Fruit fly (Drosophila melanogaster) whole organism, embryonic: ENCODE measurements around the gene CG10801.

ENCODE experiments used
- Blimp-1 ChIP-seq: fragments of 200-800 bp; sonication (Bioruptor generic); optimal IDR thresholded peaks from 3 replicates; lab custom pipeline; 2018; ENCODE audit warnings: missing biosample characterization, missing genetic modification characterization, mild to moderate bottlenecking, moderate library complexity, missing genetic modification reagents
- CG10209 ChIP-seq: fragments of 200-800 bp; sonication (Bioruptor generic); optimal IDR thresholded peaks from 3 replicates; lab custom pipeline; 2017; ENCODE audit warnings: missing biosample characterization, mild to moderate bottlenecking, missing genetic modification characterization, missing genetic modification reagents
- CG11247 ChIP-seq: fragments of 200-800 bp; sonication (Bioruptor generic); IDR thresholded peaks from 2 replicates; pipeline ENCODE4 v1.3.6; 2022; ENCODE audit warnings: missing biosample characterization, missing genetic modification characterization
- CG11723 ChIP-seq: fragments of 200-800 bp; sonication (Bioruptor generic); optimal IDR thresholded peaks from 2 replicates; lab custom pipeline; 2017; ENCODE audit warnings: missing biosample characterization, mild to moderate bottlenecking, missing genetic modification characterization
- CG12155 ChIP-seq: fragments of 200-800 bp; sonication (Bioruptor generic); optimal IDR thresholded peaks from 3 replicates; lab custom pipeline; 2016; ENCODE audit warnings: missing biosample characterization, missing genetic modification characterization
- CG12219 ChIP-seq: fragments of 200-800 bp; sonication (Bioruptor generic); optimal IDR thresholded peaks from 3 replicates; lab custom pipeline; 2018; ENCODE audit warnings: missing biosample characterization, mild to moderate bottlenecking, missing genetic modification characterization
- CG12391 ChIP-seq: fragments of 200-800 bp; sonication (Bioruptor generic); optimal IDR thresholded peaks from 3 replicates; lab custom pipeline; 2018; ENCODE audit warnings: missing biosample characterization, mild to moderate bottlenecking, missing genetic modification characterization, moderate library complexity
- CG15269 ChIP-seq: fragments of 200-800 bp; sonication (Bioruptor generic); optimal IDR thresholded peaks from 2 replicates; lab custom pipeline; 2018; ENCODE audit warnings: missing biosample characterization, mild to moderate bottlenecking, missing genetic modification characterization, moderate library complexity
- CG17186 ChIP-seq: fragments of 200-800 bp; sonication (Bioruptor generic); optimal IDR thresholded peaks from 3 replicates; lab custom pipeline; 2017; ENCODE audit warnings: missing biosample characterization, missing genetic modification reagents, missing genetic modification characterization
- CG18011 ChIP-seq: fragments of 200-800 bp; sonication (Bioruptor generic); optimal IDR thresholded peaks from 2 replicates; lab custom pipeline; 2017; ENCODE audit warnings: missing biosample characterization, missing genetic modification characterization, mild to moderate bottlenecking, moderate library complexity, missing genotype
- CG31224 ChIP-seq: fragments of 200-800 bp; sonication (Bioruptor generic); IDR thresholded peaks from 2 replicates; pipeline ENCODE4 v1.3.6; 2022; ENCODE audit warnings: missing biosample characterization, missing genetic modification characterization
- CG33557 ChIP-seq: fragments of 200-800 bp; sonication (Bioruptor generic); optimal IDR thresholded peaks from 2 replicates; lab custom pipeline; 2019; ENCODE audit warnings: missing biosample characterization, mild to moderate bottlenecking, missing genetic modification characterization, moderate library complexity
- CG4328 ChIP-seq: fragments of 200-800 bp; sonication (Bioruptor generic); optimal IDR thresholded peaks from 3 replicates; lab custom pipeline; 2017; ENCODE audit warnings: missing biosample characterization, missing genetic modification reagents, missing genetic modification characterization
- CG4707 ChIP-seq: fragments of 200-800 bp; sonication (Bioruptor generic); optimal IDR thresholded peaks from 2 replicates; lab custom pipeline; 2018; ENCODE audit warnings: missing biosample characterization, mild to moderate bottlenecking, missing genetic modification characterization, moderate library complexity
- CG4854 ChIP-seq: fragments of 200-800 bp; sonication (Bioruptor generic); optimal IDR thresholded peaks from 2 replicates; lab custom pipeline; 2016; ENCODE audit warnings: missing biosample characterization, missing genetic modification characterization, inconsistent platforms
- CG7928 ChIP-seq: fragments of 200-800 bp; sonication (Bioruptor generic); optimal IDR thresholded peaks from 2 replicates; lab custom pipeline; 2017; ENCODE audit warnings: missing biosample characterization, mild to moderate bottlenecking, missing genetic modification characterization
- CHES-1-like ChIP-seq: fragments of 200-800 bp; sonication (Bioruptor generic); optimal IDR thresholded peaks from 2 replicates; lab custom pipeline; 2016; ENCODE audit warnings: missing biosample characterization, missing genetic modification characterization
- Eip74EF ChIP-seq, 2 experiments: fragments of 200-800 bp in 1 of 2; fragments of >200 bp in 1 of 2; sonication (Bioruptor generic) in 1 of 2; optimal IDR thresholded peaks; 2 replicates each; lab custom pipeline; 2017 to 2019; ENCODE audit warnings: missing biosample characterization in 2 of 2, missing genetic modification characterization in 2 of 2, mild to moderate bottlenecking in 1 of 2, moderate library complexity in 1 of 2
- Ets65A ChIP-seq: fragments of 200-800 bp; sonication (Bioruptor generic); peaks from one replicate; lab custom pipeline; 2016; ENCODE audit warnings: missing biosample characterization, missing genetic modification characterization
- Fer1 ChIP-seq: fragments of 200-800 bp; sonication (Bioruptor generic); optimal IDR thresholded peaks from 2 replicates; lab custom pipeline; 2017; ENCODE audit warnings: missing biosample characterization, mild to moderate bottlenecking, missing genetic modification characterization
- Hr39 ChIP-seq: fragments of >200 bp; optimal IDR thresholded peaks from 2 replicates; lab custom pipeline; 2017
- Kr ChIP-seq: fragments of 200-800 bp; sonication (Bioruptor generic); optimal IDR thresholded peaks from 2 replicates; lab custom pipeline; 2017; ENCODE audit warnings: missing biosample characterization, mild to moderate bottlenecking, missing genetic modification characterization
- MBD-R2 ChIP-seq: fragments of 200-800 bp; sonication (Bioruptor generic); IDR thresholded peaks from 2 replicates; pipeline ENCODE4 v1.3.6; 2022; ENCODE audit warnings: missing biosample characterization, missing genetic modification characterization
- NK7.1 ChIP-seq: fragments of 200-800 bp; sonication (Bioruptor generic); optimal IDR thresholded peaks from 3 replicates; lab custom pipeline; 2016; ENCODE audit warnings: missing biosample characterization, missing genetic modification characterization
- Nf-YA ChIP-seq: fragments of 200-800 bp; sonication (Bioruptor generic); IDR thresholded peaks from 2 replicates; pipeline ENCODE4 v1.3.6; 2022; ENCODE audit warnings: missing biosample characterization, missing genetic modification characterization
- Ravus ChIP-seq: fragments of 200-800 bp; sonication (Bioruptor generic); IDR thresholded peaks from 2 replicates; pipeline ENCODE4 v1.3.6; 2022; ENCODE audit warnings: missing biosample characterization, missing genetic modification characterization
- Ssrp ChIP-seq: fragments of 200-800 bp; sonication (Bioruptor generic); optimal IDR thresholded peaks from 2 replicates; lab custom pipeline; 2018; ENCODE audit warnings: missing biosample characterization, mild to moderate bottlenecking, missing genetic modification characterization, moderate library complexity
- Stat92E ChIP-seq, 3 experiments: fragments of >200 bp in 2 of 3; fragments of 200-800 bp in 1 of 3; sonication (Bioruptor generic) in 1 of 3; optimal IDR thresholded peaks; 2 replicates each; lab custom pipeline; 2017 to 2019; ENCODE audit warnings: missing biosample characterization in 3 of 3, missing genetic modification characterization in 3 of 3, mild to moderate bottlenecking in 1 of 3, moderate library complexity in 1 of 3
- Tbp ChIP-seq: fragments of >200 bp; optimal IDR thresholded peaks from 2 replicates; lab custom pipeline; 2018; ENCODE audit warnings: missing biosample characterization, missing genetic modification characterization
- Usf ChIP-seq: fragments of 200-800 bp; sonication (Bioruptor generic); optimal IDR thresholded peaks from 2 replicates; lab custom pipeline; 2017; ENCODE audit warnings: missing genotype, missing biosample characterization, missing genetic modification characterization
- YL-1 ChIP-seq: fragments of 200-800 bp; sonication (Bioruptor generic); optimal IDR thresholded peaks from 3 replicates; lab custom pipeline; 2017; ENCODE audit warnings: missing biosample characterization, mild to moderate bottlenecking, missing genetic modification characterization
- ato ChIP-seq: fragments of 200-800 bp; sonication (Bioruptor generic); IDR thresholded peaks from 2 replicates; pipeline ENCODE4 v1.3.6; 2022; ENCODE audit warnings: missing biosample characterization, missing genetic modification characterization; ENCODE audit not compliant: partially characterized antibody
- crol ChIP-seq: fragments of 200-800 bp; sonication (Bioruptor generic); IDR thresholded peaks from 2 replicates; pipeline ENCODE4 v1.3.6; 2022; ENCODE audit warnings: missing biosample characterization, missing genetic modification characterization
- dysf ChIP-seq: fragments of 200-800 bp; sonication (Bioruptor generic); IDR thresholded peaks from 3 replicates; pipeline ENCODE4 v1.3.6; 2022; ENCODE audit warnings: missing biosample characterization, missing genetic modification characterization
- fd102C ChIP-seq: fragments of 200-800 bp; sonication (Bioruptor generic); optimal IDR thresholded peaks from 2 replicates; lab custom pipeline; 2018; ENCODE audit warnings: missing biosample characterization, mild to moderate bottlenecking, missing genetic modification characterization, moderate library complexity
- ftz-f1 ChIP-seq: fragments of 200-800 bp; sonication (Bioruptor generic); optimal IDR thresholded peaks from 2 replicates; lab custom pipeline; 2016; ENCODE audit warnings: missing biosample characterization, missing genetic modification characterization
- gcm2 ChIP-seq: fragments of 200-800 bp; sonication (Bioruptor generic); optimal IDR thresholded peaks from 2 replicates; lab custom pipeline; 2016; ENCODE audit warnings: missing biosample characterization, missing genetic modification characterization
- hth ChIP-seq: fragments of >200 bp; optimal IDR thresholded peaks from 2 replicates; lab custom pipeline; 2017; ENCODE audit warnings: inconsistent platforms
- knrl ChIP-seq: fragments of 200-800 bp; sonication (Bioruptor generic); IDR thresholded peaks from 3 replicates; pipeline ENCODE4 v1.3.6; 2022; ENCODE audit warnings: missing biosample characterization, missing genetic modification characterization; ENCODE audit not compliant: partially characterized antibody
- onecut ChIP-seq: fragments of 200-800 bp; sonication (Bioruptor generic); IDR thresholded peaks from 2 replicates; pipeline ENCODE4 v1.3.6; 2022; ENCODE audit warnings: missing biosample characterization, missing genetic modification characterization
- repo ChIP-seq: fragments of 200-800 bp; sonication (Bioruptor generic); optimal IDR thresholded peaks from 2 replicates; lab custom pipeline; 2016; ENCODE audit warnings: missing biosample characterization, missing genetic modification characterization
- run ChIP-seq: fragments of 200-800 bp; sonication (Bioruptor generic); optimal IDR thresholded peaks from 3 replicates; lab custom pipeline; 2018; ENCODE audit warnings: missing biosample characterization, mild to moderate bottlenecking, missing genetic modification characterization
- sc ChIP-seq, 3 experiments: fragments of >200 bp in 2 of 3; fragments of 200-800 bp in 1 of 3; sonication (Bioruptor generic) in 1 of 3; optimal IDR thresholded peaks; 2 replicates in 2 of 3; 3 replicates in 1 of 3; lab custom pipeline; 2017; ENCODE audit warnings: mild to moderate bottlenecking in 1 of 3, missing biosample characterization in 1 of 3, missing genetic modification characterization in 1 of 3, missing genetic modification reagents in 1 of 3
- slp2 ChIP-seq: fragments of 200-800 bp; sonication (Bioruptor generic); optimal IDR thresholded peaks from 2 replicates; lab custom pipeline; 2016; ENCODE audit warnings: missing biosample characterization, missing genetic modification characterization
- sob ChIP-seq: fragments of 200-800 bp; sonication (Bioruptor generic); IDR thresholded peaks from 2 replicates; pipeline ENCODE4 v1.3.6; 2022; ENCODE audit warnings: missing biosample characterization, missing genetic modification characterization
- tin ChIP-seq: fragments of 200-800 bp; sonication (Bioruptor generic); optimal IDR thresholded peaks from 3 replicates; lab custom pipeline; 2016; ENCODE audit warnings: missing biosample characterization, missing genetic modification characterization
- zen ChIP-seq: fragments of 200-800 bp; sonication (Bioruptor generic); optimal IDR thresholded peaks from 3 replicates; lab custom pipeline; 2018; ENCODE audit warnings: missing biosample characterization, mild to moderate bottlenecking, missing genetic modification characterization, moderate library complexity
- zf30C ChIP-seq: fragments of 200-800 bp; sonication (Bioruptor generic); optimal IDR thresholded peaks from 3 replicates; lab custom pipeline; 2018; ENCODE audit warnings: missing biosample characterization, mild to moderate bottlenecking, missing genetic modification characterization

Gene CG10801

dm6 chrX:3474476-3475439 is 14.4 kb downstream of the CG10801 start, which contains the start of gene CG12206 (continued):
- TF ChIP-seq fd102C (GFP tag; lab: Kevin White, UChicago): no peak
- TF ChIP-seq CG11247 (GFP tag; lab: Robert Waterston, UW): peak; percentile 24; the same call in 1 of the 2 replicates
- TF ChIP-seq crol: no peak
- peak; percentile 71 for TF ChIP-seq CG15269 (tag; lab: Kevin White, UChicago)
- peak; percentile 13 for TF ChIP-seq tin (GFP tag; lab: Kevin White, UChicago)
- peak; percentile 50 for TF ChIP-seq CG10209 (GFP tag; lab: Kevin White, UChicago)
- no peak for TF ChIP-seq knrl (GFP tag; lab: Robert Waterston, UW)
- TF ChIP-seq Ravus (GFP tag; lab: Robert Waterston, UW): no peak
- peak in 1 of 2 experiments; percentile 45 for TF ChIP-seq Eip74EF (GFP tag; optimal IDR thresholded peaks at IDR 0.05; lab: Kevin White, UChicago)
- TF ChIP-seq Kr (GFP tag; lab: Kevin White, UChicago): no peak
- no peak for TF ChIP-seq CG4328 (GFP tag; lab: Kevin White, UChicago)
- no peak for TF ChIP-seq CG33557 (GFP tag; lab: Kevin White, UChicago)
- no peak for TF ChIP-seq sc (optimal IDR thresholded peaks at IDR 0.05; lab: Kevin White, UChicago)
- peak; percentile 46 for TF ChIP-seq sc (GFP tag; optimal IDR thresholded peaks at IDR 0.05; lab: Kevin White, UChicago)
- TF ChIP-seq Tbp (GFP tag; lab: Kevin White, UChicago): no peak
- no peak for TF ChIP-seq Hr39 (lab: Kevin White, UChicago)
- peak; percentile 69; the same call in 2 of the 3 replicates for TF ChIP-seq dysf (GFP tag; lab: Robert Waterston, UW)
- TF ChIP-seq Ets65A (GFP tag; lab: Kevin White, UChicago): peak; percentile 74
- no peak for TF ChIP-seq CHES-1-like (GFP tag; lab: Kevin White, UChicago)
- no peak for TF ChIP-seq Nf-YA
- peak; percentile 56 for TF ChIP-seq Fer1
- TF ChIP-seq MBD-R2 (GFP tag; lab: Robert Waterston, UW): no peak
- TF ChIP-seq gcm2: no peak
- no peak for TF ChIP-seq hth (lab: Kevin White, UChicago)
- TF ChIP-seq Stat92E (GFP tag; optimal IDR thresholded peaks at IDR 0.05; lab: Kevin White, UChicago): no peak
- peak; percentile 39; the same call in 1 of the 2 replicates for TF ChIP-seq sob (GFP tag; lab: Robert Waterston, UW)
- TF ChIP-seq zen: no peak
- no peak for TF ChIP-seq CG4854 (GFP tag; lab: Kevin White, UChicago)
- TF ChIP-seq YL-1: no peak
- TF ChIP-seq CG12155 (GFP tag; lab: Kevin White, UChicago): peak; percentile 12
- TF ChIP-seq Ssrp: peak; percentile 53
- TF ChIP-seq repo (GFP tag; lab: Kevin White, UChicago): no peak
- peak; percentile 46 for TF ChIP-seq Blimp-1 (GFP tag; lab: Kevin White, UChicago)
- TF ChIP-seq run (tag; lab: Kevin White, UChicago): peak; percentile 44
- TF ChIP-seq CG12219: no peak
- no peak for TF ChIP-seq zf30C (GFP tag; lab: Kevin White, UChicago)
- TF ChIP-seq Usf: peak; percentile 39
- no peak for TF ChIP-seq ato
- TF ChIP-seq CG11723 (GFP tag; lab: Kevin White, UChicago): no peak
- TF ChIP-seq ftz-f1: no peak
- TF ChIP-seq CG31224 (GFP tag; lab: Robert Waterston, UW): 0 out of 2 replicates have a peak, but pooled peaks have one; percentile 27
- peak; percentile 55 for TF ChIP-seq CG12391 (tag; lab: Kevin White, UChicago)
- TF ChIP-seq CG4707 (GFP tag; lab: Kevin White, UChicago): peak; percentile 93
- TF ChIP-seq CG7928 (GFP tag; lab: Kevin White, UChicago): no peak
- TF ChIP-seq CG17186: no peak
- no peak for TF ChIP-seq CG18011 (GFP tag; lab: Kevin White, UChicago)
- TF ChIP-seq slp2 (GFP tag; lab: Kevin White, UChicago): no peak
- 0 out of 2 replicates have a peak, but pooled peaks have one; percentile 11 for TF ChIP-seq onecut (GFP tag; lab: Robert Waterston, UW)
- no peak for TF ChIP-seq NK7.1 (GFP tag; lab: Kevin White, UChicago)
